Worm (Caenorhabditis elegans): ENCODE data around the gene enu-3.2.
"Not testable (repeated sequence)": the region's sequence is repeated elsewhere in the genome, so short reads cannot be mapped to it uniquely, and the experiment has no call there.

Gene enu-3.2

DNA sequence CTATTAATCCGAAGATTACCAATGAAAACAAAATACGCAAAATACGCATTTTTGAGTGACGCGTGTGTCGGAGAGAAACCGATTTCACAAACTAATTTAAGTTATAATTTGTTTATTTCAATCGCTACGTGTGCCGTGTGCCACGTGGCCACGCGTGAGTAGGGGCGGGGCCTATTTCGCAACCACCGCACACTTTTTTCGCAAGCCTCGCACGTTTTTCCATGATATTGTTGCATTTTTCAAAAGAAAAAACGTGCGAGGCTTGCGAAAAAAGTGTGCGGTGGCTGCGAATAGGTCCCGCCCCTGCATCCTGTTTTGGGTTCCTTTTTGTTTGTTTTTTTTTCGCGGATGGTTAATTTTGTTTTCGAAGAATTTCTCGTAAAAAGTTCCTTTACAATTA, at the start of gene enu-3.2:
TSS of gene enu-3.2 (minus strand) at position 105 of the 400 bp plus-strand sequence.
- not testable (repeated sequence) for TF ChIP-seq tab-1, T22C8.4, ztf-29 (GFP tag; IDR thresholded peaks at IDR 0.05)

DNA sequence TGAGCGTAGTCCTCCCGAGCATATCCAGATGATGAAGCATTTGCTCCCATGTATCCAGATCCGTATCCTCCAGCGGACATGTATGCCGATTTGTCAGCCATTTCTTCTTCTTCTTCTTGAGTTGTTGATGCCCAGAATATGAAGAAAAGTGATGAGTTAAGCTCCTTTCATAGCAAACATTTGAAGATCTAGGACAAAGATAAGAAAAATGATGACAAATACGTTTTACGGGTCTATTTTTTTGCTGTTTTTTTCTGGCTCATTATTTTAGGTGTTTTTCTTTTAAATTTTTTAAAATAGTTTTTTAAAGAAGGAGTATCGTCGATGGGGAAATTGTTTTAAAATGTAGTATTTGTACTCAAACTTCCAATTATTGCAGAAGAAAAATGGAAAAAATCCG, 45.2 kb upstream of the enu-3.2 start, which contains the start of gene nspd-9:
TSS of gene nspd-9 (minus strand) at position 101 of the 400 bp plus-strand sequence.
- TF ChIP-seq ztf-29 (GFP tag; IDR thresholded peaks at IDR 0.05) (no peak), cog-1 (tag; optimal IDR thresholded peaks at IDR 0.05) (no peak), klf-2 (GFP tag; conservative IDR thresholded peaks at IDR 0.05) (no peak), ref-1 (GFP tag; conservative IDR thresholded peaks at IDR 0.05) (no peak), ztf-23 (GFP tag; IDR thresholded peaks at IDR 0.05) (no peak), flt-1 (GFP tag; IDR thresholded peaks at IDR 0.05) (no peak), tab-1 (GFP tag; IDR thresholded peaks at IDR 0.05) (no peak), med-1 (GFP tag; optimal IDR thresholded peaks at IDR 0.05; ENCODE audit: insufficient read depth) (no peak), T22C8.4 (GFP tag; IDR thresholded peaks at IDR 0.05) (no peak)

DNA sequence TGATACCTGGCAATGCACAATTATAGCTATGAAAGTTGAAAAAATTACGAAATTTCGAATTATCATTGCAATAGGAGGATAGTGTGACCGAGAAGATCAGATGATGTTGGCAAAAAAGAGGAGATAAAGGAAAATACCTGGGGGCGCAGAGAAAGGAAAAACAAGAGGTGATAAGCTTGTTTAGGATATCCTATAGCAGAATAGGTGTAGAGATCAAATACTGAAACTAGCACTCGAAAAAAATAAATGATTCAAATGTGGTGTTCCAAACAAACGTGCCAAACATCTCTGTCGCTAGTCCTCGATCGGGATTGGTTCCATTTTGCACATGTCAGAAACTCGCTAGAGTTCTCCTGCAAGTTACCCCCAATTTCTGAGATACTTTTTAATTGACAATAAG, 44.4 kb upstream of the enu-3.2 start, which contains the start of gene F26A1.9:
TSS of gene F26A1.9 (minus strand) at position 101 of the 400 bp plus-strand sequence.
- no peak for TF ChIP-seq tab-1 (GFP tag; IDR thresholded peaks at IDR 0.05)
- TF ChIP-seq med-1 (GFP tag; optimal IDR thresholded peaks at IDR 0.05; ENCODE audit: insufficient read depth), result no peak
- TF ChIP-seq ztf-23 (GFP tag; IDR thresholded peaks at IDR 0.05), result no peak
- TF ChIP-seq klf-2 (GFP tag; conservative IDR thresholded peaks at IDR 0.05), result no peak
- TF ChIP-seq T22C8.4 (GFP tag; IDR thresholded peaks at IDR 0.05), result no peak
- no peak for TF ChIP-seq flt-1 (GFP tag; IDR thresholded peaks at IDR 0.05)
- no peak for TF ChIP-seq ztf-29 (GFP tag; IDR thresholded peaks at IDR 0.05)
- TF ChIP-seq ref-1 (GFP tag; conservative IDR thresholded peaks at IDR 0.05), result no peak
- TF ChIP-seq cog-1 (tag; optimal IDR thresholded peaks at IDR 0.05), result no peak

DNA sequence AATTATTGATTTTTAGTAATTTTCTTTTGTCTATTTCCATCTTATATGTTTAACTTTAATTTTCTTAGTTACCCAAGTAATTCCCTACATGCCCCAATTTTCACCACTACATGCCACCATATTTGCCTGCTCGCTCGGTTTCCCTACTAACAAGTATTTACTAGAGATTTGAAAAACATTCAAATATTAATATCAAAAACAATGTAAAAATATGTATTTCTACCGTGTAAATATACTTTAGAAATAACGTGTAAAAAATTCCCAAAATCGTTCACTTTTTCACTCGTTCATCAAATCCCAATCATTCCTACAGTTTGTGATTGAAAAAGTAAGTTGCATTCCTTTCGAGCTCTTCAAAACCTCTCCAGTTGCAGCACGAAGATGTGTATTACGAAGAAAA, 41.6 kb upstream of the enu-3.2 start, which contains the start of gene F26A1.3:
TSS of gene F26A1.3 (plus strand) at position 301 of the 400 bp plus-strand sequence.
- no peak for TF ChIP-seq med-1 (GFP tag; optimal IDR thresholded peaks at IDR 0.05; ENCODE audit: insufficient read depth)
- TF ChIP-seq T22C8.4 (GFP tag; IDR thresholded peaks at IDR 0.05), result no peak
- no peak for TF ChIP-seq ref-1 (GFP tag; conservative IDR thresholded peaks at IDR 0.05)
- no peak for TF ChIP-seq flt-1 (GFP tag; IDR thresholded peaks at IDR 0.05)
- no peak for TF ChIP-seq cog-1 (tag; optimal IDR thresholded peaks at IDR 0.05)
- TF ChIP-seq ztf-23 (GFP tag; IDR thresholded peaks at IDR 0.05), result no peak
- TF ChIP-seq ztf-29 (GFP tag; IDR thresholded peaks at IDR 0.05), result no peak
- no peak for TF ChIP-seq tab-1 (GFP tag; IDR thresholded peaks at IDR 0.05)
- TF ChIP-seq klf-2 (GFP tag; conservative IDR thresholded peaks at IDR 0.05), result no peak

DNA sequence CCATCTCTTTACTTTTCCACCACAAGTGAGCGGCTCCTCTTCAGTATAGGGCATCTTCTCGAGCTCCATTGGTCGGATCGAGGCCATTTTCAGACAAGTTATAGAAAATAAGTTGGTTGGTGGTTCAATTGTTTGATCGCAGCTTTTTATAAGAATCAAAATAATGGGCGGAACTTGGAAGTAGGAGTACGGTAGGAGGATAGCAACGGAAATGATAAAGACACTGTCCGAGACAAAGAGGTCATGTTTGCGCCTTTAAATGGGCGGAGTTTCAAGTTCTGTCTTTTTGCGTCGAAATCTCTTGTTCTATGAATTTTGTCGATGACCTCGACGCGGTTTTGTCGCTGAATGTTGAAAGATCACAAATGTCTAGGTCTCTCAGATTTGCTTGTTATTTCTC, 37.1 kb upstream of the enu-3.2 start, which contains the start of gene F26A1.8:
TSS of gene F26A1.8 (minus strand) at position 101 of the 400 bp plus-strand sequence.
- TF ChIP-seq cog-1 (tag; optimal IDR thresholded peaks at IDR 0.05), result no peak
- TF ChIP-seq tab-1 (GFP tag; IDR thresholded peaks at IDR 0.05), result no peak
- TF ChIP-seq ref-1 (GFP tag; conservative IDR thresholded peaks at IDR 0.05), result no peak
- no peak for TF ChIP-seq klf-2 (GFP tag; conservative IDR thresholded peaks at IDR 0.05)
- no peak for TF ChIP-seq flt-1 (GFP tag; IDR thresholded peaks at IDR 0.05)
- no peak for TF ChIP-seq med-1 (GFP tag; optimal IDR thresholded peaks at IDR 0.05; ENCODE audit: insufficient read depth)
- no peak for TF ChIP-seq ztf-29 (GFP tag; IDR thresholded peaks at IDR 0.05)
- no peak for TF ChIP-seq ztf-23 (GFP tag; IDR thresholded peaks at IDR 0.05)

DNA sequence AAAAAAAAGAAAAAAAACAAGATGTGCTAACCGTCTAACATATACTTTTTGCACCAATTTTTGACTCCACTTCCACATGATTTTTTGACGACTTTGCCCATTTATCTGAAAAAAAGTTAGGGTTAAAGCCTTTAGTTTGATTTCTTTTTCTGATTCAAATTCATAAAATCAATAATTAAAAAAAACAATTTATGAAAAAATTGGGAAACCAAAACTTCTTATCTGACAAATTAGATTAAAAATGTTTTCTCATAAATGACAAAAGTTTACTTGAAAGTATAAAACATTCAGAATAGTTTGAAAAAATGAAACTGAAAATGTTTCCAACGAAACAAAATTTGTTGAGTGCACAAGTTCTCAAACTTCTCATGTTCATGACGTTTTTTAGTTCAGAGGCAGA, 34.8 kb upstream of the enu-3.2 start, which contains the start of gene F26A1.7:
TSS of gene F26A1.7 (minus strand) at position 101 of the 400 bp plus-strand sequence.
- TF ChIP-seq flt-1 (GFP tag; IDR thresholded peaks at IDR 0.05) (no peak), cog-1 (tag; optimal IDR thresholded peaks at IDR 0.05) (no peak), klf-2 (GFP tag; conservative IDR thresholded peaks at IDR 0.05) (no peak), med-1 (GFP tag; optimal IDR thresholded peaks at IDR 0.05; ENCODE audit: insufficient read depth) (no peak), ref-1 (GFP tag; conservative IDR thresholded peaks at IDR 0.05) (no peak), T22C8.4 (GFP tag; IDR thresholded peaks at IDR 0.05) (no peak), tab-1 (GFP tag; IDR thresholded peaks at IDR 0.05) (no peak), ztf-29 (GFP tag; IDR thresholded peaks at IDR 0.05) (no peak), ztf-23 (GFP tag; IDR thresholded peaks at IDR 0.05) (no peak)

DNA sequence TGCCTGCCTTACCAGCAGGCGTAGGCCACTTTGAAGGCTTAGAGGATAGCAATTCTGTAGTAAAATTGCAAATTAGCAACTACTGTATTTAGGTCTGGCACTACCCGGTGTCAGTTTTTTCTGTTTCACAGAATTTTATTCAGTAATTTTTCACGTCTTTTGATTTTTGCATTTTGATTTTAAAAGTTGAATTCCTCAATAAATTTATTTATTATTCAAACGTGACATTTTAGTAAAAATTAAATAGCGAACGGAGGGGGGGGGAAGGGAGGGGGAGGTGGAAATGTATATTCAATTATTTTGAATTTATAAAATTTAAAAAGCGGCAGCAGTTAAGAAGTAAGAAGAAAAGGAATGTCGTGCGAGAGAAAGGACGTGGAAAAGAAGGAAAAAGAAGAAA, 32.2 kb upstream of the enu-3.2 start, which contains the start of gene F26A1.4:
TSS of gene F26A1.4 (plus strand) at position 301 of the 400 bp plus-strand sequence.
- TF ChIP-seq ref-1 (GFP tag; conservative IDR thresholded peaks at IDR 0.05) (no peak), ztf-29 (GFP tag; IDR thresholded peaks at IDR 0.05) (no peak), flt-1 (GFP tag; IDR thresholded peaks at IDR 0.05) (no peak), klf-2 (GFP tag; conservative IDR thresholded peaks at IDR 0.05) (no peak), T22C8.4 (GFP tag; IDR thresholded peaks at IDR 0.05) (no peak), ztf-23 (GFP tag; IDR thresholded peaks at IDR 0.05) (no peak), tab-1 (GFP tag; IDR thresholded peaks at IDR 0.05) (no peak), med-1 (GFP tag; optimal IDR thresholded peaks at IDR 0.05; ENCODE audit: insufficient read depth) (no peak), cog-1 (tag; optimal IDR thresholded peaks at IDR 0.05) (no peak)

DNA sequence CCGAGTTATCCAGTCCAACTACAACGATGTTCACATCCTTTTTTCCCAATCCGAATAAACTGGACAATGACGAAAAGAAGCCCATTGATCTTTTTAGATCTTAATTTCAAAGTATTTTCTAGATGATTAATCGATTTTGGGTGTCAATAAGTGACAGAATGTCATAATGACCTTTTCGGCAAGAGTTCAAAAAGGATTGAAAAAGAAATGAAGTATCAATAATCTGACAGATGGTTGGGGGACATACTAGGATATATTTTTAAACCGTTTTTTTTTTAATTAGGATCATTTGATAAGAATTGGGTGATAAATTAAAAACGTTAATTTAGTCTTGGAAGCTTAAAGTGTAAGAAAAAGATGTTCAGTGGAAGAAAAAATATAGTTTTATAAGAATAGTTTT, 29.7 kb upstream of the enu-3.2 start, which contains the start of gene arl-6:
TSS of gene arl-6 (minus strand) at position 101 of the 400 bp plus-strand sequence.
- TF ChIP-seq klf-2 (GFP tag; conservative IDR thresholded peaks at IDR 0.05), result no peak
- TF ChIP-seq cog-1 (tag; optimal IDR thresholded peaks at IDR 0.05), result no peak
- TF ChIP-seq ref-1 (GFP tag; conservative IDR thresholded peaks at IDR 0.05), result no peak
- no peak for TF ChIP-seq flt-1 (GFP tag; IDR thresholded peaks at IDR 0.05)
- TF ChIP-seq med-1 (GFP tag; optimal IDR thresholded peaks at IDR 0.05; ENCODE audit: insufficient read depth), result no peak
- no peak for TF ChIP-seq ztf-29 (GFP tag; IDR thresholded peaks at IDR 0.05)
- TF ChIP-seq T22C8.4 (GFP tag; IDR thresholded peaks at IDR 0.05), result no peak
- TF ChIP-seq tab-1 (GFP tag; IDR thresholded peaks at IDR 0.05), result no peak
- no peak for TF ChIP-seq ztf-23 (GFP tag; IDR thresholded peaks at IDR 0.05)

DNA sequence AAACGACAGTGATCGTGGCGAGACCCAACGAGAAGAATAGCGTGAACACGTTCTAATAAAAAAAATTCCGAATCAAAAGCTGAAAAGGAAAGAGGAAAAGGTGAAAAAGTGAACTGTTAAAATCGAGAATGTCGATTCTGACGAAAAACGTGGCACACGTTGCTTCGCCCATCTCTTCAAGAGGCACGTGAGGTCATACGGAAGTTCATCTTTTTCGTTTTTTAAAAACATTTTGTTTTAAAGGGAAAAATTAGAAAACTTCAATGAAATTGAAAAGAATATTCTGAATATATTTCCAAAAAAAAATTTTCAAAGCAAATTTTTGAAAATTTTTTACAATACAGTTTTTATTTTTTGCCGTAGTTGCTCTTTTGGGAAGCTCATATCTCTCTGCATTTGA, 26.2 kb upstream of the enu-3.2 start, which contains the start of gene C38D4.7:
TSS of gene C38D4.7 (minus strand) at position 101 of the 400 bp plus-strand sequence.
- TF ChIP-seq cog-1 (tag; optimal IDR thresholded peaks at IDR 0.05) (no peak), flt-1 (GFP tag; IDR thresholded peaks at IDR 0.05) (no peak), klf-2 (GFP tag; conservative IDR thresholded peaks at IDR 0.05) (no peak), T22C8.4 (GFP tag; IDR thresholded peaks at IDR 0.05) (no peak), ztf-23 (GFP tag; IDR thresholded peaks at IDR 0.05) (no peak), med-1 (GFP tag; optimal IDR thresholded peaks at IDR 0.05; ENCODE audit: insufficient read depth) (no peak), ref-1 (GFP tag; conservative IDR thresholded peaks at IDR 0.05) (no peak), tab-1 (GFP tag; IDR thresholded peaks at IDR 0.05) (no peak), ztf-29 (GFP tag; IDR thresholded peaks at IDR 0.05) (no peak)

Data from whole organism, midembryonic.